Fruit fly (Drosophila melanogaster) whole organism, embryonic: ENCODE measurements around the gene Glut3.

Experiments used
- ATbp ChIP-seq: fragments of 200-800 bp; sonication (Bioruptor generic); optimal IDR thresholded peaks from 2 replicates; lab custom pipeline; 2017; ENCODE audit warnings: missing biosample characterization, mild to moderate bottlenecking, missing genetic modification characterization, missing genetic modification reagents
- Ada2b ChIP-seq: fragments of 200-800 bp; sonication (Bioruptor generic); IDR thresholded peaks from 2 replicates; pipeline ENCODE4 v1.3.6; 2022; ENCODE audit warnings: missing biosample characterization, missing genetic modification characterization
- Awh ChIP-seq: fragments of 200-800 bp; sonication (Bioruptor generic); IDR thresholded peaks from 2 replicates; pipeline ENCODE4, ENCODE4 v1.3.6; 2022; ENCODE audit warnings: missing biosample characterization, missing genetic modification characterization
- Bdp1 ChIP-seq: fragments of 200-800 bp; sonication (Bioruptor generic); optimal IDR thresholded peaks from 3 replicates; lab custom pipeline; 2016; ENCODE audit warnings: missing biosample characterization, missing genetic modification characterization
- CG10147 ChIP-seq: fragments of 200-800 bp; sonication (Bioruptor generic); optimal IDR thresholded peaks from 2 replicates; lab custom pipeline; 2019; ENCODE audit warnings: missing biosample characterization, mild to moderate bottlenecking, missing genetic modification characterization, moderate library complexity
- CG10366 ChIP-seq: fragments of 200-800 bp; sonication (Bioruptor generic); IDR thresholded peaks from 2 replicates; pipeline ENCODE4 v1.3.6; 2022; ENCODE audit warnings: missing biosample characterization, missing genetic modification characterization
- CG12155 ChIP-seq: fragments of 200-800 bp; sonication (Bioruptor generic); optimal IDR thresholded peaks from 3 replicates; lab custom pipeline; 2016; ENCODE audit warnings: missing biosample characterization, missing genetic modification characterization
- CG12236 ChIP-seq: fragments of 200-800 bp; sonication (Bioruptor generic); optimal IDR thresholded peaks from 2 replicates; lab custom pipeline; 2016; ENCODE audit warnings: missing biosample characterization, missing genetic modification characterization
- CG15601 ChIP-seq: fragments of 200-800 bp; sonication (Bioruptor generic); optimal IDR thresholded peaks from 3 replicates; lab custom pipeline; 2019; ENCODE audit warnings: missing biosample characterization, mild to moderate bottlenecking, missing genetic modification characterization, moderate library complexity
- CG17802 ChIP-seq: fragments of 200-800 bp; sonication (Bioruptor generic); optimal IDR thresholded peaks from 2 replicates; lab custom pipeline; 2018; ENCODE audit warnings: missing biosample characterization, mild to moderate bottlenecking, missing genetic modification characterization, moderate library complexity
- CG30431 ChIP-seq: fragments of 200-800 bp; sonication (Bioruptor generic); optimal IDR thresholded peaks from 2 replicates; lab custom pipeline; 2017; ENCODE audit warnings: missing biosample characterization, missing genetic modification characterization
- CG3065 ChIP-seq: fragments of 200-800 bp; sonication (Bioruptor generic); optimal IDR thresholded peaks from 2 replicates; lab custom pipeline; 2016; ENCODE audit warnings: missing biosample characterization, missing genetic modification characterization
- CG4360 ChIP-seq: fragments of 200-800 bp; sonication (Bioruptor generic); IDR thresholded peaks from 2 replicates; pipeline ENCODE4 v1.3.6; 2022; ENCODE audit warnings: missing biosample characterization, missing genetic modification characterization
- CG4424 ChIP-seq: fragments of 200-800 bp; sonication (Bioruptor generic); optimal IDR thresholded peaks from 3 replicates; lab custom pipeline; 2016; ENCODE audit warnings: missing biosample characterization, missing genetic modification characterization
- CG5180 ChIP-seq: fragments of 200-800 bp; sonication (Bioruptor generic); optimal IDR thresholded peaks from 3 replicates; lab custom pipeline; 2017; ENCODE audit warnings: missing biosample characterization, missing genetic modification characterization, mild to moderate bottlenecking, moderate library complexity, missing genetic modification reagents
- CG5245 ChIP-seq: fragments of 200-800 bp; sonication (Bioruptor generic); optimal IDR thresholded peaks from 3 replicates; lab custom pipeline; 2016; ENCODE audit warnings: missing biosample characterization, missing genetic modification characterization
- CG6854 ChIP-seq: fragments of 200-800 bp; sonication (Bioruptor generic); optimal IDR thresholded peaks from 3 replicates; lab custom pipeline; 2017; ENCODE audit warnings: missing biosample characterization, mild to moderate bottlenecking, missing genetic modification characterization
- CG9727 ChIP-seq: fragments of 200-800 bp; sonication (Bioruptor generic); optimal IDR thresholded peaks from 3 replicates; lab custom pipeline; 2017; ENCODE audit warnings: missing biosample characterization, mild to moderate bottlenecking, missing genetic modification characterization
- CG9797 ChIP-seq: fragments of 200-800 bp; sonication (Bioruptor generic); optimal IDR thresholded peaks from 3 replicates; lab custom pipeline; 2018; ENCODE audit warnings: missing biosample characterization, mild to moderate bottlenecking, missing genetic modification characterization
- Camta ChIP-seq: fragments of 200-800 bp; sonication (Bioruptor generic); optimal IDR thresholded peaks from 2 replicates; lab custom pipeline; 2016; ENCODE audit warnings: missing biosample characterization, missing genetic modification characterization
- E2f2 ChIP-seq: fragments of 200-800 bp; sonication (Bioruptor generic); IDR thresholded peaks from 2 replicates; pipeline ENCODE4 v1.3.6; 2022; ENCODE audit warnings: missing biosample characterization, missing genetic modification characterization
- Gug ChIP-seq: fragments of 200-800 bp; sonication (Bioruptor generic); IDR thresholded peaks from 4 replicates; pipeline ENCODE4 v1.3.6; 2022; ENCODE audit warnings: missing biosample characterization, missing genetic modification characterization
- Lim3 ChIP-seq: fragments of 200-800 bp; sonication (Bioruptor generic); IDR thresholded peaks from 2 replicates; pipeline ENCODE4 v1.3.6; 2022; ENCODE audit warnings: missing biosample characterization, missing genetic modification characterization
- MESR4 ChIP-seq: fragments of 200-800 bp; sonication (Bioruptor generic); optimal IDR thresholded peaks from 2 replicates; lab custom pipeline; 2018; ENCODE audit warnings: missing biosample characterization, mild to moderate bottlenecking, missing genetic modification characterization, moderate library complexity
- Mes4 ChIP-seq: fragments of 200-800 bp; sonication (Bioruptor generic); optimal IDR thresholded peaks from 2 replicates; lab custom pipeline; 2016; ENCODE audit warnings: missing biosample characterization, missing genetic modification characterization
- Nf-YA ChIP-seq: fragments of 200-800 bp; sonication (Bioruptor generic); IDR thresholded peaks from 2 replicates; pipeline ENCODE4 v1.3.6; 2022; ENCODE audit warnings: missing biosample characterization, missing genetic modification characterization
- Ptx1 ChIP-seq: fragments of 200-800 bp; sonication (Bioruptor generic); IDR thresholded peaks from 2 replicates; pipeline ENCODE4 v1.3.6; 2022; ENCODE audit warnings: missing biosample characterization, missing genetic modification characterization
- Sry-δ ChIP-seq: fragments of 200-800 bp; sonication (Bioruptor generic); optimal IDR thresholded peaks from 2 replicates; lab custom pipeline; 2016; ENCODE audit warnings: missing biosample characterization, missing genetic modification characterization
- bowl ChIP-seq: fragments of 200-800 bp; sonication (Bioruptor generic); IDR thresholded peaks from 2 replicates; pipeline ENCODE4 v1.3.6; 2022; ENCODE audit warnings: missing biosample characterization, missing genetic modification characterization
- ci ChIP-seq: fragments of 200-800 bp; sonication (Bioruptor generic); IDR thresholded peaks from 3 replicates; pipeline ENCODE4 v1.3.6; 2022; ENCODE audit warnings: missing biosample characterization, missing genetic modification characterization
- cwo ChIP-seq: fragments of 200-800 bp; sonication (Bioruptor generic); optimal IDR thresholded peaks from 3 replicates; lab custom pipeline; 2017; ENCODE audit warnings: missing biosample characterization, missing genetic modification characterization, mild to moderate bottlenecking, moderate library complexity, missing genetic modification reagents
- danr ChIP-seq: fragments of 200-800 bp; sonication (Bioruptor generic); IDR thresholded peaks from 2 replicates; pipeline ENCODE4 v1.3.6; 2022; ENCODE audit warnings: missing biosample characterization, missing genetic modification characterization
- ewg ChIP-seq: fragments of 200-800 bp; sonication (Bioruptor generic); optimal IDR thresholded peaks from 3 replicates; lab custom pipeline; 2017; ENCODE audit warnings: mild to moderate bottlenecking, missing biosample characterization, missing genetic modification reagents, missing genetic modification characterization
- eyg ChIP-seq: fragments of 200-800 bp; sonication (Bioruptor generic); optimal IDR thresholded peaks from 3 replicates; lab custom pipeline; 2016; ENCODE audit warnings: missing biosample characterization, missing genetic modification characterization
- fd3F ChIP-seq: fragments of 200-800 bp; sonication (Bioruptor generic); optimal IDR thresholded peaks from 2 replicates; lab custom pipeline; 2018; ENCODE audit warnings: missing biosample characterization, mild to moderate bottlenecking, missing genetic modification characterization, moderate library complexity
- gcm2 ChIP-seq: fragments of 200-800 bp; sonication (Bioruptor generic); optimal IDR thresholded peaks from 2 replicates; lab custom pipeline; 2016; ENCODE audit warnings: missing biosample characterization, missing genetic modification characterization
- gfzf ChIP-seq: fragments of 200-800 bp; sonication (Bioruptor generic); optimal IDR thresholded peaks from 2 replicates; lab custom pipeline; 2016; ENCODE audit warnings: missing biosample characterization, mild to moderate bottlenecking, missing genetic modification characterization, moderate library complexity
- grn ChIP-seq: fragments of 200-800 bp; sonication (Bioruptor generic); optimal IDR thresholded peaks from 3 replicates; lab custom pipeline; 2017; ENCODE audit warnings: missing biosample characterization, missing genetic modification characterization
- gt ChIP-seq: fragments of 200-800 bp; sonication (Bioruptor generic); IDR thresholded peaks from 2 replicates; pipeline ENCODE4 v1.3.6; 2022; ENCODE audit warnings: missing biosample characterization, missing genetic modification characterization
- hth ChIP-seq: fragments of >200 bp; optimal IDR thresholded peaks from 2 replicates; lab custom pipeline; 2017; ENCODE audit warnings: inconsistent platforms
- kni ChIP-seq: fragments of 200-800 bp; sonication (Bioruptor generic); optimal IDR thresholded peaks from 3 replicates; lab custom pipeline; 2017; ENCODE audit warnings: mild to moderate bottlenecking, missing biosample characterization, missing genetic modification reagents, missing genetic modification characterization
- lbe ChIP-seq: fragments of 200-800 bp; sonication (Bioruptor generic); optimal IDR thresholded peaks from 2 replicates; lab custom pipeline; 2016; ENCODE audit warnings: missing biosample characterization, mild to moderate bottlenecking, missing genetic modification characterization
- nmo ChIP-seq: fragments of 200-800 bp; sonication (Bioruptor generic); optimal IDR thresholded peaks from 2 replicates; lab custom pipeline; 2018; ENCODE audit warnings: missing biosample characterization, mild to moderate bottlenecking, missing genetic modification characterization, moderate library complexity
- sna ChIP-seq: fragments of 200-800 bp; sonication (Bioruptor generic); IDR thresholded peaks from 2 replicates; pipeline ENCODE4 v1.3.6; 2022; ENCODE audit warnings: missing biosample characterization, missing genetic modification characterization; ENCODE audit not compliant: partially characterized antibody
- sqz ChIP-seq: fragments of 200-800 bp; sonication (Bioruptor generic); optimal IDR thresholded peaks from 3 replicates; lab custom pipeline; 2018; ENCODE audit warnings: missing biosample characterization, mild to moderate bottlenecking, missing genetic modification characterization
- sr ChIP-seq: fragments of 200-800 bp; sonication (Bioruptor generic); IDR thresholded peaks from 3 replicates; pipeline ENCODE4 v1.3.6; 2022; ENCODE audit warnings: missing biosample characterization, missing genetic modification characterization
- stwl ChIP-seq: fragments of 200-800 bp; sonication (Bioruptor generic); optimal IDR thresholded peaks from 3 replicates; lab custom pipeline; 2018; ENCODE audit warnings: missing biosample characterization, mild to moderate bottlenecking, missing genetic modification characterization, moderate library complexity
- tio ChIP-seq: fragments of 200-800 bp; sonication (Bioruptor generic); optimal IDR thresholded peaks from 2 replicates; lab custom pipeline; 2017; ENCODE audit warnings: missing biosample characterization, missing genetic modification characterization, inconsistent platforms
- trem ChIP-seq: fragments of 200-800 bp; optimal IDR thresholded peaks from 3 replicates; lab custom pipeline; 2019; ENCODE audit warnings: missing biosample characterization, mild to moderate bottlenecking, missing genetic modification characterization, moderate library complexity
- wek ChIP-seq: fragments of 200-800 bp; sonication (Bioruptor generic); optimal IDR thresholded peaks from 3 replicates; lab custom pipeline; 2018; ENCODE audit warnings: missing biosample characterization, mild to moderate bottlenecking, missing genetic modification characterization, moderate library complexity
- zfh1 ChIP-seq: fragments of 200-800 bp; sonication (Bioruptor generic); IDR thresholded peaks from 3 replicates; pipeline ENCODE4 v1.3.6; 2022; ENCODE audit warnings: missing biosample characterization, missing genetic modification characterization

Gene Glut3

DNA sequence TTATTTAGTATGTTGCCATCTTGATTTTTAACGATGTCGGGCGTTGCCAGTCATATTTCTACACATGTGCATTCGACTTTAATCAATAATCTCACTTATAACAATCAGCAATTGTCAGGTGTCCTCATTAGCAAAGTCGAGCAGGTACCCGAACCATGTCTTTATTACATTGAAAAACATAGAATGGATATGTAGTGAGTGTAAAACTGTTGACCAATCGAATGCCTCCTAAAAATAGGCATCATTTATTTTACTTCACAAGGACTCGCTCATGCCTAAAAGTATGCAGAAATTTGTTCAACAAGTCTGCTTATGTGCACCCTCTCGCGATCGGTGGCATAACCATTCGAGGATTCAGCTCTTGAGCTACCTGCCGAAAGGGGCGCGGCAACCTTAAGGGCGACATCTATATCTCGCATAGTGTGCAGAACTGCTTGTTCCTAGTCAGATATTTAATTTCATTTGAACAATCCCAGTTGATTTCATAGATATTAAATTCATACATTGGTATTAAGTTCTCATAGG lies 10.5 kb downstream of the Glut3 start (continued):
- TF ChIP-seq lbe (no peak), tio (peak; percentile 78), CG3065 (peak; percentile 76), Awh (GFP tag; lab: Robert Waterston, UW) (peak; percentile 99), CG9797 (GFP tag; lab: Kevin White, UChicago) (peak; percentile 40), CG10366 (GFP tag; lab: Robert Waterston, UW) (peak; percentile 77), Lim3 (GFP tag; lab: Robert Waterston, UW) (no peak), ATbp (GFP tag; lab: Kevin White, UChicago) (peak; percentile 72), Ptx1 (GFP tag; lab: Robert Waterston, UW) (peak; percentile 87), Camta (GFP tag; lab: Kevin White, UChicago) (peak; percentile 96), hth (lab: Kevin White, UChicago) (no peak), fd3F (GFP tag; lab: Kevin White, UChicago) (peak; percentile 69), sqz (GFP tag; lab: Kevin White, UChicago) (peak; percentile 82), CG4360 (GFP tag; lab: Robert Waterston, UW) (peak; percentile 47; the same call in 1 of the 2 replicates), CG17802 (tag; lab: Kevin White, UChicago) (peak; percentile 92), sr (peak; percentile 78; the same call in 1 of the 3 replicates), MESR4 (GFP tag; lab: Kevin White, UChicago) (peak; percentile 25), Bdp1 (GFP tag; lab: Kevin White, UChicago) (peak; percentile 84), gt (peak; percentile 80), Gug (GFP tag; lab: Robert Waterston, UW) (peak; percentile 84), CG5245 (GFP tag; lab: Kevin White, UChicago) (peak; percentile 99), E2f2 (GFP tag; lab: Robert Waterston, UW) (peak; percentile 43; the same call in 1 of the 2 replicates), ci (GFP tag; lab: Robert Waterston, UW) (peak; percentile 96), danr (GFP tag; lab: Robert Waterston, UW) (peak; percentile 50; the same call in 1 of the 2 replicates), stwl (tag; lab: Kevin White, UChicago) (peak; percentile 82), eyg (GFP tag; lab: Kevin White, UChicago) (peak; percentile 75), CG15601 (tag; lab: Kevin White, UChicago) (peak; percentile 73), cwo (GFP tag; lab: Kevin White, UChicago) (peak; percentile 53), gcm2 (peak; percentile 88), ewg (GFP tag; lab: Kevin White, UChicago) (peak; percentile 89), wek (GFP tag; lab: Kevin White, UChicago) (peak; percentile 77), gfzf (GFP tag; lab: Kevin White, UChicago) (peak; percentile 22), CG6854 (GFP tag; lab: Kevin White, UChicago) (peak; percentile 77), CG12155 (GFP tag; lab: Kevin White, UChicago) (peak; percentile 86), Mes4 (GFP tag; lab: Kevin White, UChicago) (peak; percentile 92), CG4424 (GFP tag; lab: Kevin White, UChicago) (peak; percentile 97), zfh1 (peak; percentile 91), nmo (GFP tag; lab: Kevin White, UChicago) (peak; percentile 83), trem (tag; lab: Kevin White, UChicago) (peak; percentile 56), CG12236 (GFP tag; lab: Kevin White, UChicago) (peak; percentile 78), CG30431 (GFP tag; lab: Kevin White, UChicago) (peak; percentile 91), Ada2b (GFP tag; lab: Robert Waterston, UW) (peak; percentile 81), sna (no peak), CG9727 (GFP tag; lab: Kevin White, UChicago) (peak; percentile 91), CG10147 (peak; percentile 72), Nf-YA (peak; percentile 86), grn (GFP tag; lab: Kevin White, UChicago) (peak; percentile 41), kni (peak; percentile 90), CG5180 (GFP tag; lab: Kevin White, UChicago) (peak; percentile 75), bowl (GFP tag; lab: Robert Waterston, UW) (peak; percentile 69; the same call in 1 of the 2 replicates), Sry-δ (GFP tag; lab: Kevin White, UChicago) (peak; percentile 71)
